Worm (Caenorhabditis elegans) whole organism, L1 larva: Measurements from ENCODE around the gene emb-30.

Experiments used
- C34B4.2 ChIP-seq: sonication (generic microtip); optimal IDR thresholded peaks from 2 replicates; lab custom pipeline; 2017; ENCODE audit warnings: mild to moderate bottlenecking, missing genetic modification characterization, missing compliant biosample characterization
- Y116A8C.19 ChIP-seq: sonication (generic microtip); optimal IDR thresholded peaks from 2 replicates; lab custom pipeline; 2016; ENCODE audit warnings: missing compliant biosample characterization, missing genetic modification characterization, borderline replicate concordance
- ama-1 ChIP-seq: fragments of 150-350 bp; optimal IDR thresholded peaks from 2 replicates; lab custom pipeline; 2014
- ceh-63 ChIP-seq: fragments of 200-800 bp; sonication (Bioruptor generic); optimal IDR thresholded peaks from 2 replicates; lab custom pipeline; 2018; ENCODE audit warnings: mild to moderate bottlenecking, missing genetic modification characterization, missing compliant biosample characterization
- ceh-8 ChIP-seq: fragments of 200-800 bp; sonication (Bioruptor generic); optimal IDR thresholded peaks from 2 replicates; lab custom pipeline; 2018; ENCODE audit warnings: mild to moderate bottlenecking, missing genetic modification characterization, moderate library complexity, missing compliant biosample characterization
- ceh-88 ChIP-seq: fragments of 200-800 bp; sonication (Bioruptor generic); IDR thresholded peaks from 2 replicates; pipeline ENCODE4 v1.3.6; 2022; ENCODE audit warnings: missing genetic modification characterization, missing compliant biosample characterization
- efl-1 ChIP-seq, 4 experiments: fragments of 150-350 bp; optimal IDR thresholded peaks in 3 of 4; peaks in 1 of 4; 1 replicate in 1 of 4; 2 replicates in 3 of 4; lab custom pipeline; 2014; ENCODE audit warnings: missing biosample characterization in 2 of 4, missing genetic modification characterization in 2 of 4, missing genetic modification reagents in 2 of 4
- fkh-10 ChIP-seq: sonication (generic microtip); optimal IDR thresholded peaks from 2 replicates; lab custom pipeline; 2017; ENCODE audit warnings: missing biosample characterization, missing genetic modification reagents, missing genetic modification characterization
- fkh-4 ChIP-seq: sonication (generic microtip); optimal IDR thresholded peaks from 2 replicates; lab custom pipeline; 2016; ENCODE audit warnings: missing compliant biosample characterization, missing genetic modification characterization, borderline replicate concordance
- fkh-8 ChIP-seq: sonication (generic microtip); optimal IDR thresholded peaks from 2 replicates; lab custom pipeline; 2016; ENCODE audit warnings: mild to moderate bottlenecking, missing genetic modification characterization, missing compliant biosample characterization
- hlh-4 ChIP-seq: sonication (generic microtip); optimal IDR thresholded peaks from 2 replicates; lab custom pipeline; 2016; ENCODE audit warnings: mild to moderate bottlenecking, missing genetic modification characterization, missing compliant biosample characterization
- hpl-2 ChIP-seq: fragments of 150-350 bp; optimal IDR thresholded peaks from 2 replicates; lab custom pipeline; 2014; ENCODE audit warnings: missing biosample characterization, missing genetic modification reagents, missing genetic modification characterization
- isw-1 ChIP-seq: fragments of 200-800 bp; sonication (Bioruptor generic); IDR thresholded peaks from 2 replicates; pipeline ENCODE4 v1.3.6; 2022; ENCODE audit warnings: missing genetic modification characterization, missing compliant biosample characterization
- lin-14 ChIP-seq: fragments of 200-800 bp; sonication (Bioruptor generic); optimal IDR thresholded peaks from 2 replicates; lab custom pipeline; 2018; ENCODE audit warnings: mild to moderate bottlenecking, missing genetic modification characterization, moderate library complexity, missing compliant biosample characterization
- lin-39 ChIP-seq: fragments of 150-350 bp; optimal IDR thresholded peaks from 2 replicates; lab custom pipeline; 2014; ENCODE audit warnings: missing biosample characterization, missing genetic modification reagents, missing genetic modification characterization
- mep-1 ChIP-seq: fragments of 150-350 bp; optimal IDR thresholded peaks from 2 replicates; lab custom pipeline; 2014; ENCODE audit warnings: missing biosample characterization, missing genetic modification characterization
- nhr-47 ChIP-seq: sonication (generic microtip); optimal IDR thresholded peaks from 2 replicates; lab custom pipeline; 2016; ENCODE audit warnings: mild to moderate bottlenecking, missing genetic modification characterization, moderate library complexity, missing compliant biosample characterization
- nhr-71 ChIP-seq: sonication (generic microtip); optimal IDR thresholded peaks from 2 replicates; lab custom pipeline; 2016; ENCODE audit warnings: mild to moderate bottlenecking, missing genetic modification characterization, moderate library complexity, missing compliant biosample characterization
- pag-3 ChIP-seq: sonication (generic microtip); optimal IDR thresholded peaks from 2 replicates; lab custom pipeline; 2017; ENCODE audit warnings: missing genetic modification characterization, mild to moderate bottlenecking, missing compliant biosample characterization, antibody characterized with exemption, borderline replicate concordance; ENCODE audit not compliant: insufficient read depth
- pax-3 ChIP-seq: fragments of 200-800 bp; sonication (Bioruptor generic); optimal IDR thresholded peaks from 2 replicates; lab custom pipeline; 2018; ENCODE audit warnings: mild to moderate bottlenecking, missing genetic modification characterization, moderate library complexity, missing compliant biosample characterization
- pqm-1 ChIP-seq: sonication (generic microtip); optimal IDR thresholded peaks from 3 replicates; lab custom pipeline; 2017; ENCODE audit warnings: missing biosample characterization, missing genetic modification characterization
- snu-23 ChIP-seq: sonication (generic microtip); optimal IDR thresholded peaks from 2 replicates; lab custom pipeline; 2016; ENCODE audit warnings: missing genetic modification characterization, missing compliant biosample characterization
- sptf-1 ChIP-seq: fragments of 150-350 bp; optimal IDR thresholded peaks from 2 replicates; lab custom pipeline; 2014; ENCODE audit warnings: missing biosample characterization, missing genetic modification characterization
- sup-37 ChIP-seq: fragments of 200-800 bp; sonication (Bioruptor generic); optimal IDR thresholded peaks from 2 replicates; lab custom pipeline; 2018; ENCODE audit warnings: mild to moderate bottlenecking, missing genetic modification characterization, missing compliant biosample characterization
- tlp-1 ChIP-seq: fragments of 150-350 bp; optimal IDR thresholded peaks from 2 replicates; lab custom pipeline; 2014; ENCODE audit warnings: missing biosample characterization, missing genetic modification characterization
- unc-62 ChIP-seq: fragments of 150-350 bp; optimal IDR thresholded peaks from 2 replicates; lab custom pipeline; 2014; ENCODE audit warnings: missing biosample characterization, missing genetic modification reagents, missing genetic modification characterization
- vab-15 ChIP-seq: sonication (generic microtip); optimal IDR thresholded peaks from 2 replicates; lab custom pipeline; 2017; ENCODE audit warnings: missing genotype, mild to moderate bottlenecking, missing genetic modification characterization, missing compliant biosample characterization
- xbp-1 ChIP-seq: sonication (generic microtip); optimal IDR thresholded peaks from 2 replicates; lab custom pipeline; 2016; ENCODE audit warnings: missing genetic modification characterization, missing compliant biosample characterization
- zag-1 ChIP-seq: fragments of 150-350 bp; optimal IDR thresholded peaks from 2 replicates; lab custom pipeline; 2014; ENCODE audit warnings: missing biosample characterization, missing genetic modification characterization

Gene emb-30

DNA sequence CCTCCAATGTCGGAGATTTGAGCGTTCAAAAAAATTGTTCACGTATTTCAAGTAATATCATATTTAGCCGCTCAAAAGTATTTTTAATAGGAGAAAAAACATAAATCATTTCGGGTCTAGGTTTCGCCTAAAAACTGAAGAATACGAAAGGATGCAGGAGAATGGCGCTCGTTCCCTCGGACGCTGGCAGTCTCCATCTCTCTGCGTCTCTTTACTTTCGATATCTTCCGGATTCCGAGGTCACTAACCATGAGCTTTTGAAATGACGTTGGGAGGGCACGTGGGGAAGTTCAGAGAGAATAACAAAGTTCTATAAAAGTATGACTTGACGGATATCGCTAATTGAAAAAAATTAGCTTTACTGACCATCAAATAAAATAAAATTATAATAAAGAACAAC lies 50.3 kb downstream of the emb-30 start (continued):
- no peak for TF ChIP-seq xbp-1
- TF ChIP-seq ceh-63 = no peak

DNA sequence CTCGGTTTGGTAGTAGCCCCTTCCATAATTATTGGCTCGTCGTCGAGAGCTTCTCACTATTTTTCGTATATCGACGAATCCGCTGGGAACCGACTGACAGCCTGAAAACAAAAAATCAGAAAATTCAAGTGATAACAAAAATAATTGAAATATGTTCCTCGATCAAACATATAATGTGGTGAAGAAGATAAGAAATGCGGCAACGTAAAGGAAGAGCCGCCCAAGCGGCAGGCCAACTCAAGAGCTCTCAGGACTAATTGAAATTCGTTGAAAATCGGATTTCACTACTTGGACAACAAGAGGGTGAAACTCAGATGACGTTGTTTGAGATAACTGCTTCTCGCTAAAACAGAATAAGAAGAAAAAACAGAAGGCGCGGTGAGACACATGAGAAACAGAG lies 51.3 kb downstream of the emb-30 start, which contains the start of gene slc-17.2:
Gene slc-17.2, minus strand, starts transcription at position 101 of the 400 bp plus-strand sequence.
- TF ChIP-seq isw-1 (GFP tag; lab: Robert Waterston, UW) (no peak), fkh-10 (GFP tag; lab: Kevin White, UChicago) (peak; percentile 10), mep-1 (tag; lab: Kevin White, UChicago) (no peak), lin-39 (no peak), Y116A8C.19 (tag; lab: Kevin White, UChicago) (no peak), ceh-88 (GFP tag; lab: Robert Waterston, UW) (no peak), pag-3 (tag; lab: Kevin White, UChicago) (no peak), pax-3 (tag; lab: Kevin White, UChicago) (no peak), hlh-4 (tag; lab: Kevin White, UChicago) (no peak), nhr-71 (tag; lab: Kevin White, UChicago) (no peak), fkh-8 (tag; lab: Kevin White, UChicago) (peak; percentile 52), sptf-1 (tag; lab: Kevin White, UChicago) (no peak), fkh-4 (no peak), lin-14 (peak; percentile 18), tlp-1 (tag; lab: Kevin White, UChicago) (no peak)

DNA sequence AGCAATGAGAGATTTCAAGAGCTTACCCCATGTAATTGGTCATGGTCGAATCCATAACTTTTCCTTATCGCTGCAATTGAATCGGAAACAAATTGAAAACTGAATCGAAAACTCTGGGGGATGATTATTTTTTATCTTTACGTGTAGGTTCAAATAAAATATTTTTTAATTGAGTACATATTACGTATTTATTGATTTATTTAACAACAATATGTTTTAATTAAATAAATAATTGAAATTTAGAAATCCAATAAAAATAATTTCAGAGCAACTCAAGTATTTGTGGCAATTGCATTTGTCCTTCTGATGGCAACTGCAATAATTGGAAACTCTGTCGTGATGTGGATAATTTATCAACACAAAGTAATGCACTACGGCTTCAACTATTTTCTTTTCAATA lies 55.7 kb downstream of the emb-30 start, which contains the start of gene C38C10.3:
Gene C38C10.3, minus strand, starts transcription at position 101 of the 400 bp plus-strand sequence.
- TF ChIP-seq fkh-4 = no peak
- no peak for TF ChIP-seq vab-15 (tag; lab: Kevin White, UChicago)
- no peak for TF ChIP-seq C34B4.2 (tag; lab: Kevin White, UChicago)
- TF ChIP-seq sup-37 = no peak
- TF ChIP-seq snu-23 = no peak
- TF ChIP-seq unc-62 (GFP tag; lab: Kevin White, UChicago) = no peak
- no peak for TF ChIP-seq efl-1 (optimal IDR thresholded peaks at IDR 0.05; lab: Kevin White, UChicago)
- no peak for TF ChIP-seq efl-1 (GFP tag; optimal IDR thresholded peaks at IDR 0.05 in 1 of 2; lab: Kevin White, UChicago)
- TF ChIP-seq pqm-1 (tag; lab: Kevin White, UChicago) = no peak
- TF ChIP-seq ama-1 = no peak
- TF ChIP-seq zag-1 = no peak
- no peak for TF ChIP-seq ceh-8 (GFP tag; lab: Kevin White, UChicago)
- TF ChIP-seq hpl-2 (GFP tag; lab: Kevin White, UChicago) = no peak
- no peak for TF ChIP-seq nhr-47 (tag; lab: Kevin White, UChicago)
